Worm (Caenorhabditis elegans) whole organism, L1 larva: Measurements from ENCODE around the gene oac-54.

Experiments
- C16A3.4 ChIP-seq: fragments of 150-350 bp; optimal IDR thresholded peaks from 2 replicates; lab custom pipeline; 2014; ENCODE audit warnings: missing biosample characterization, missing genetic modification characterization
- Y116A8C.19 ChIP-seq: sonication (generic microtip); optimal IDR thresholded peaks from 2 replicates; lab custom pipeline; 2016; ENCODE audit warnings: missing compliant biosample characterization, missing genetic modification characterization, borderline replicate concordance
- dsc-1 ChIP-seq: sonication (generic microtip); optimal IDR thresholded peaks from 2 replicates; lab custom pipeline; 2016; ENCODE audit warnings: mild to moderate bottlenecking, missing genetic modification characterization, missing compliant biosample characterization
- nhr-77 ChIP-seq: fragments of 150-350 bp; optimal IDR thresholded peaks from 2 replicates; lab custom pipeline; 2014; ENCODE audit warnings: missing biosample characterization, missing genetic modification characterization
- snu-23 ChIP-seq: sonication (generic microtip); optimal IDR thresholded peaks from 2 replicates; lab custom pipeline; 2016; ENCODE audit warnings: missing genetic modification characterization, missing compliant biosample characterization

ce11 chrII:9108905-9109551 is 48.9 kb upstream of the oac-54 start, which contains the start of gene T24H10.4:
- TF ChIP-seq snu-23 (GFP tag; lab: Kevin White, UChicago), result peak; percentile 17
- no peak for TF ChIP-seq dsc-1 (tag; lab: Kevin White, UChicago)
- no peak for TF ChIP-seq C16A3.4 (tag; lab: Kevin White, UChicago)
- no peak for TF ChIP-seq Y116A8C.19 (tag; lab: Kevin White, UChicago)
- no peak for TF ChIP-seq nhr-77 (tag; lab: Kevin White, UChicago)
